Worm (Caenorhabditis elegans) whole organism, mixed stage, embryonic: ENCODE measurements around the gene arrd-23.
A peak's percentile ranks its signal among the peaks of the same experiment; 100 is the strongest.

ENCODE experiments used
- M03D4.4 ChIP-seq: sonication (generic microtip); optimal IDR thresholded peaks from 2 replicates; lab custom pipeline; 2017; ENCODE audit warnings: mild to moderate bottlenecking, missing genetic modification characterization, missing compliant biosample characterization
- bed-3 ChIP-seq: fragments of 200-800 bp; sonication (Bioruptor generic); optimal IDR thresholded peaks from 3 replicates; lab custom pipeline; 2018; ENCODE audit warnings: mild to moderate bottlenecking, missing genetic modification characterization, moderate library complexity, missing compliant biosample characterization
- blmp-1 ChIP-seq: fragments of 150-350 bp; optimal IDR thresholded peaks from 2 replicates; lab custom pipeline; 2014; ENCODE audit warnings: missing biosample characterization, missing genetic modification characterization
- ceh-43 ChIP-seq: fragments of 200-800 bp; sonication (Bioruptor generic); optimal IDR thresholded peaks from 2 replicates; lab custom pipeline; 2018; ENCODE audit warnings: mild to moderate bottlenecking, missing genetic modification characterization, moderate library complexity, missing compliant biosample characterization
- ceh-83 ChIP-seq: fragments of 200-800 bp; sonication (Bioruptor generic); optimal IDR thresholded peaks from 2 replicates; lab custom pipeline; 2018; ENCODE audit warnings: mild to moderate bottlenecking, missing genetic modification characterization, missing compliant biosample characterization
- ces-1 ChIP-seq: fragments of 150-350 bp; optimal IDR thresholded peaks from 2 replicates; lab custom pipeline; 2014; ENCODE audit warnings: missing biosample characterization, missing genetic modification reagents, missing genetic modification characterization
- cnd-1 ChIP-seq: fragments of 200-800 bp; sonication (Bioruptor generic); optimal IDR thresholded peaks from 2 replicates; lab custom pipeline; 2018; ENCODE audit warnings: mild to moderate bottlenecking, missing genetic modification characterization, missing compliant biosample characterization
- drap-1 ChIP-seq: fragments of 200-800 bp; sonication (Bioruptor generic); optimal IDR thresholded peaks from 3 replicates; lab custom pipeline; 2018; ENCODE audit warnings: mild to moderate bottlenecking, missing genetic modification characterization, missing compliant biosample characterization
- elt-3 ChIP-seq: fragments of 150-350 bp; optimal IDR thresholded peaks from 2 replicates; lab custom pipeline; 2014; ENCODE audit warnings: missing biosample characterization, missing genetic modification characterization
- flh-1 ChIP-seq: fragments of 200-800 bp; sonication (Bioruptor generic); optimal IDR thresholded peaks from 2 replicates; lab custom pipeline; 2018; ENCODE audit warnings: mild to moderate bottlenecking, missing genetic modification characterization, moderate library complexity, missing compliant biosample characterization
- ham-2 ChIP-seq: fragments of 200-800 bp; sonication (Bioruptor generic); optimal IDR thresholded peaks from 2 replicates; lab custom pipeline; 2018; ENCODE audit warnings: mild to moderate bottlenecking, missing genetic modification characterization, missing compliant biosample characterization
- hlh-1 ChIP-seq: fragments of 150-350 bp; optimal IDR thresholded peaks from 2 replicates; lab custom pipeline; 2014; ENCODE audit warnings: missing biosample characterization, missing genetic modification reagents, missing genetic modification characterization
- lin-13 ChIP-seq: fragments of 150-350 bp; optimal IDR thresholded peaks from 2 replicates; lab custom pipeline; 2014; ENCODE audit warnings: missing biosample characterization, missing genetic modification characterization
- lin-32 ChIP-seq: fragments of 200-800 bp; sonication (Bioruptor generic); optimal IDR thresholded peaks from 2 replicates; lab custom pipeline; 2018; ENCODE audit warnings: mild to moderate bottlenecking, missing genetic modification characterization, missing compliant biosample characterization
- lsy-2 ChIP-seq: fragments of 150-350 bp; optimal IDR thresholded peaks from 2 replicates; lab custom pipeline; 2014; ENCODE audit warnings: missing biosample characterization, missing genetic modification characterization
- mab-5 ChIP-seq: fragments of 150-350 bp; optimal IDR thresholded peaks from 2 replicates; lab custom pipeline; 2014; ENCODE audit warnings: missing biosample characterization, missing genetic modification characterization
- mls-2 ChIP-seq: sonication (generic microtip); optimal IDR thresholded peaks from 2 replicates; lab custom pipeline; 2016; ENCODE audit warnings: mild to moderate bottlenecking, missing genetic modification characterization, moderate library complexity, missing compliant biosample characterization
- nhr-12 ChIP-seq: fragments of 150-350 bp; optimal IDR thresholded peaks from 2 replicates; lab custom pipeline; 2014; ENCODE audit warnings: missing biosample characterization, missing genetic modification characterization
- nhr-2 ChIP-seq: fragments of 150-350 bp; optimal IDR thresholded peaks from 2 replicates; lab custom pipeline; 2014; ENCODE audit warnings: missing biosample characterization, missing genetic modification characterization
- nhr-237 ChIP-seq: fragments of 150-350 bp; optimal IDR thresholded peaks from 2 replicates; lab custom pipeline; 2014; ENCODE audit warnings: missing biosample characterization, missing genetic modification characterization
- nhr-28 ChIP-seq: fragments of 150-350 bp; optimal IDR thresholded peaks from 2 replicates; lab custom pipeline; 2014; ENCODE audit warnings: missing biosample characterization, missing genetic modification characterization
- nhr-76 ChIP-seq: sonication (generic microtip); optimal IDR thresholded peaks from 2 replicates; lab custom pipeline; 2017; ENCODE audit warnings: missing biosample characterization, missing genetic modification characterization
- pha-4 ChIP-seq: fragments of 150-350 bp; optimal IDR thresholded peaks from 2 replicates; lab custom pipeline; 2018; ENCODE audit warnings: missing biosample characterization, missing genetic modification reagents, missing genetic modification characterization
- sem-2 ChIP-seq: fragments of 200-800 bp; sonication (Bioruptor generic); optimal IDR thresholded peaks from 2 replicates; lab custom pipeline; 2018; ENCODE audit warnings: mild to moderate bottlenecking, missing genetic modification characterization, missing compliant biosample characterization
- snpc-4 ChIP-seq: fragments of 150-350 bp; optimal IDR thresholded peaks from 2 replicates; lab custom pipeline; 2014; ENCODE audit warnings: missing biosample characterization, missing genetic modification characterization
- sptf-1 ChIP-seq: sonication (generic microtip); optimal IDR thresholded peaks from 2 replicates; lab custom pipeline; 2017; ENCODE audit warnings: mild to moderate bottlenecking, missing genetic modification characterization, moderate library complexity, missing compliant biosample characterization
- tbx-8 ChIP-seq: fragments of 200-800 bp; sonication (Bioruptor generic); optimal IDR thresholded peaks from 2 replicates; lab custom pipeline; 2018; ENCODE audit warnings: mild to moderate bottlenecking, missing genetic modification characterization, moderate library complexity, missing compliant biosample characterization
- unc-120 ChIP-seq: sonication (generic microtip); optimal IDR thresholded peaks from 2 replicates; lab custom pipeline; 2017; ENCODE audit warnings: missing genetic modification characterization, missing compliant biosample characterization; ENCODE audit not compliant: poor library complexity, severe bottlenecking
- unc-39 ChIP-seq: fragments of 150-350 bp; optimal IDR thresholded peaks from 2 replicates; lab custom pipeline; 2014; ENCODE audit warnings: missing biosample characterization, missing genetic modification characterization
- unc-62 ChIP-seq: fragments of 150-350 bp; optimal IDR thresholded peaks from 2 replicates; lab custom pipeline; 2014; ENCODE audit warnings: missing biosample characterization, missing genetic modification reagents, missing genetic modification characterization
- zip-8 ChIP-seq: fragments of 150-350 bp; optimal IDR thresholded peaks from 2 replicates; lab custom pipeline; 2014; ENCODE audit warnings: missing biosample characterization, missing genetic modification characterization
- ztf-11 ChIP-seq: fragments of 150-350 bp; optimal IDR thresholded peaks from 2 replicates; lab custom pipeline; 2014; ENCODE audit warnings: missing biosample characterization, missing genetic modification characterization

The arrd-23 gene

DNA sequence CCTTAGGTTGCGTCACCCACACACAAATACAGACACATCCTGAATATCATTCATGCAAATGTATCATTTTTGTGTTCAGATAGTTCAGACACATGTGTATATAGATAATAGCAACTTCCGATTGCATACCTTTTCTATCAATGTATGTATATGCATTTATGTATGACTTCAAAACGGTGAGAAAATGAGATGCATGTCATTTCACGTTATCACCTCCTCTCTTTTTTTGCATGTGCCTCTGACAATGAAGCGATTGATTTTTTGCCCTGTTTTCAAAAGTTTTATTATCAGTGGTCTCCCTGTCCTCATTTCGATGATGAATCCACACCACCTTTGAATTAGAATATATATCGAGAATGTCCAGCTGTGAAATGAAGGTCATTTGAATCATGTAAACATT lies 20.1 kb downstream of the arrd-23 start, which contains the start of gene K05B2.2:
K05B2.2 (plus strand) TSS at position 278 of the 400 bp plus-strand sequence.
- no peak for TF ChIP-seq unc-39
- peak; percentile 23 for TF ChIP-seq zip-8

DNA sequence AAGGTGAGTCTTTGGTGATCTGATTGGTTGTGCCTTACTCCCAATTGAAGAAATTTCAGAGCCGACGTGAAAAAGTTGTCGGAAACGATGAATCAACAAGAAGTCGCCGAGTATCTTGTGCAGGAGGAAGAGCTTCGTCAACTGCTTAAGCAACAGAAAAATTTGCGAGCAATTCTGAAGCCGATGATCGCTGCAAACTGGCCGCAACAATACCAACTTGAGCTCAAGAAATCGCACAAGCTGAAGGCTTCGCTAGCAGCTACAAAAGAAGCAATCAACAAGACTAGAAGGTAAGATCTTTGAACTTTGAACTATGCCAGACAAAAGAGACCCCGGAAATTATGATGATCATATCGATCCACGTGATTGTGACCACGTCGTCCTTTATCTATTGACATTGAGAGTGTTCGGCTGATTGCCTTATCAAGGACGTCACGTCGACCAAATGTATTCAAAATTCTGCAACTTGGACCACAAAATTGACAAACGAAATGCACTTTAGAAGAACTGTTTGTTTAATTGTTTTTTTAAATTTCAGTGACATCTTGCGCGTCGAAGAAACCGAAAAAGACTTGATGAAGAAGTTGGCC lies 25.6 kb downstream of the arrd-23 start:
- no peak for TF ChIP-seq mab-5 (tag; lab: Kevin White, UChicago)
- no peak for TF ChIP-seq sptf-1
- no peak for TF ChIP-seq snpc-4
- no peak for TF ChIP-seq ceh-83 (GFP tag; lab: Kevin White, UChicago)
- TF ChIP-seq drap-1 (GFP tag; lab: Kevin White, UChicago), result no peak
- no peak for TF ChIP-seq lin-13 (tag; lab: Kevin White, UChicago)
- no peak for TF ChIP-seq nhr-28 (tag; lab: Kevin White, UChicago)
- no peak for TF ChIP-seq tbx-8
- TF ChIP-seq blmp-1 (tag; lab: Kevin White, UChicago), result no peak
- TF ChIP-seq cnd-1, result no peak
- TF ChIP-seq nhr-12, result no peak
- no peak for TF ChIP-seq pha-4
- TF ChIP-seq unc-39, result no peak
- no peak for TF ChIP-seq unc-62 (GFP tag; lab: Kevin White, UChicago)
- TF ChIP-seq bed-3 (GFP tag; lab: Kevin White, UChicago), result no peak
- TF ChIP-seq ces-1, result no peak
- no peak for TF ChIP-seq hlh-1 (tag; lab: Kevin White, UChicago)

DNA sequence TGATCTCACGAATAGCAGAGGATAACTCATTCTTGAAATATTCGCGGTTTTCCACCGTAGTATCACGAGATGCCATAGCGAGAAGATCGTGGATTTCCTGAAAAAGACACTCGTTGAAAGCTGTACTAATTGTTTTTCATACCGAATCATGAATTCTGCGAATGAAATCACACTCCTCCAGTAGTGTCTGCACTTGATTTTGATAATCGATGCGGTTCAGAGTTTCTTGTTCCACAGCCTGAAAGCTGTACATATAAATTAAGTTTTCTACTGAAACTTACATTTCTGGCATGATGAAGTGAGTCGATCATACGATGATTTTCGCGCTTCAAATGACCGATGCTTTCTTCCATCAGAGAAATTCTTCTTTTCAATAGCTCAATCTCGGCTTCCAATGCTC lies 28.7 kb downstream of the arrd-23 start:
- no peak for TF ChIP-seq lsy-2 (tag; lab: Kevin White, UChicago)
- no peak for TF ChIP-seq snpc-4
- TF ChIP-seq ces-1, result no peak
- no peak for TF ChIP-seq lin-32
- TF ChIP-seq pha-4, result no peak
- no peak for TF ChIP-seq bed-3 (GFP tag; lab: Kevin White, UChicago)
- TF ChIP-seq ztf-11, result no peak
- no peak for TF ChIP-seq unc-62 (GFP tag; lab: Kevin White, UChicago)
- no peak for TF ChIP-seq drap-1 (GFP tag; lab: Kevin White, UChicago)
- TF ChIP-seq unc-120 (tag; lab: Kevin White, UChicago), result no peak
- no peak for TF ChIP-seq lin-13 (tag; lab: Kevin White, UChicago)
- no peak for TF ChIP-seq nhr-12
- no peak for TF ChIP-seq M03D4.4 (tag; lab: Kevin White, UChicago)
- no peak for TF ChIP-seq ham-2
- TF ChIP-seq blmp-1 (tag; lab: Kevin White, UChicago), result no peak
- no peak for TF ChIP-seq hlh-1 (tag; lab: Kevin White, UChicago)

DNA sequence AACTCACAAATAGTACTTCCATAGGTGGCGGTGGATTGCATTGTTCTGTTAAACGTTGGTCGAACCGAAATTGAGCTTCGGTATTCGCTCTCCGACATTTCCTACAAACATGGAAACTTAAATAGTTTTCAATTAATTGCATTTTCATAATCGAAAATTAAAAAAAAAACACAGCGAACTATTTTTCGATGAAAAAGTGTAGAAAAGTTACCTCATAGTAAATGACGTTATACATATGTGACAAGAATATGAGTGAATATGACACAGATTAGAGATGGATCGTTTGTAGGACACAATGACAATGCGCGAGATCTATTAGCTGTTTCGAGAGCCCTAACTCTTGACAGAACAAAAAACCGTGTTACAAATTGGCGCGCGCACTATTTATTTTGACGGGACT lies 30.1 kb downstream of the arrd-23 start, which contains the start of gene ifa-4:
ifa-4 (minus strand) TSS at position 101 of the 400 bp plus-strand sequence.
- TF ChIP-seq nhr-237 (tag; lab: Kevin White, UChicago) (no peak), sem-2 (GFP tag; lab: Kevin White, UChicago) (no peak), mls-2 (tag; lab: Kevin White, UChicago) (no peak)

DNA sequence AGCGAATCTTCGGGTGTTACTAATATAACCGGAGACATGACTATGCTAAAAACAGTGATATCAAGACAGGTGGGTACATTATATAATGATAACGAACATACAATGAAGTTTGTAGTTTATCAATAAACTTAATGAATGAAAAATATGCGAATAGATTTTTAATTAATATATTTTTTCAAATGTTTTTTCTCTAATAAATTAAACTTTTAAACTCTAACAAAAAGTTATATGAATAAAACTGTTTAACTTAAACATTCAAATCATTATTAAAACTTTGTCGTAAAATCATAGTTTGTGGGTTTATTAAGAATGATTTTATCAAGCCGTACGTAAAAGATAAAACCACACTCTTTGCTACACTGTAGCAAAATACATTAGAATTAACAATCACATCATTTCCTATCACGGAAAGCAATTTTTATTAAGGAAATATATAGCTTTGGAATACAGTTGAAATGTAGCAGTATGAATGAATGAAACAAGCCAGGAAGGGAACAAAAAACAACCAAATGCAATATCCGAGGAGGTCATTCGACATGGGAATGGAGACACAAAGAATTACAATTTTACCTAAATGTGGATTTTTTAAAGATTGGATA lies 35.3 kb downstream of the arrd-23 start, which contains the start of gene K05B2.4:
K05B2.4 (minus strand) TSS at position 51 of the 599 bp plus-strand sequence.
- TF ChIP-seq drap-1 (GFP tag; lab: Kevin White, UChicago), result no peak
- no peak for TF ChIP-seq nhr-76 (tag; lab: Kevin White, UChicago)
- TF ChIP-seq lsy-2 (tag; lab: Kevin White, UChicago), result no peak
- TF ChIP-seq bed-3 (GFP tag; lab: Kevin White, UChicago), result no peak
- no peak for TF ChIP-seq lin-32
- TF ChIP-seq nhr-2 (tag; lab: Kevin White, UChicago), result no peak
- no peak for TF ChIP-seq ham-2
- no peak for TF ChIP-seq nhr-237 (tag; lab: Kevin White, UChicago)
- no peak for TF ChIP-seq mab-5 (tag; lab: Kevin White, UChicago)
- no peak for TF ChIP-seq ces-1
- no peak for TF ChIP-seq flh-1 (GFP tag; lab: Kevin White, UChicago)
- TF ChIP-seq ceh-43 (GFP tag; lab: Kevin White, UChicago), result no peak
- TF ChIP-seq nhr-12, result no peak
- no peak for TF ChIP-seq elt-3 (tag; lab: Kevin White, UChicago)
- no peak for TF ChIP-seq lin-13 (tag; lab: Kevin White, UChicago)
- no peak for TF ChIP-seq cnd-1
- no peak for TF ChIP-seq ztf-11
- TF ChIP-seq M03D4.4 (tag; lab: Kevin White, UChicago), result no peak
- TF ChIP-seq sptf-1, result no peak
- TF ChIP-seq zip-8, result no peak
